Fruit fly (Drosophila melanogaster) whole organism, prepupa: ENCODE measurements around the gene CG17929.

ENCODE experiments used
- CG10631 ChIP-seq: fragments of 200-800 bp; sonication (Bioruptor generic); optimal IDR thresholded peaks from 2 replicates; lab custom pipeline; 2016; ENCODE audit warnings: missing biosample characterization, missing genetic modification characterization
- CG10669 ChIP-seq: fragments of 200-800 bp; sonication (Bioruptor generic); optimal IDR thresholded peaks from 3 replicates; lab custom pipeline; 2018; ENCODE audit warnings: missing biosample characterization, mild to moderate bottlenecking, missing genetic modification characterization, moderate library complexity
- CG11294 ChIP-seq: fragments of 200-800 bp; sonication (Bioruptor generic); IDR thresholded peaks from 2 replicates; pipeline ENCODE4 v1.3.6; 2022; ENCODE audit warnings: missing biosample characterization, missing genetic modification characterization
- CG11762 ChIP-seq: fragments of 200-800 bp; sonication (Bioruptor generic); optimal IDR thresholded peaks from 3 replicates; lab custom pipeline; 2016; ENCODE audit warnings: missing biosample characterization, missing genetic modification characterization; ENCODE audit not compliant: insufficient read depth
- CG11902 ChIP-seq: fragments of 200-800 bp; sonication (Bioruptor generic); optimal IDR thresholded peaks from 3 replicates; lab custom pipeline; 2016; ENCODE audit warnings: missing biosample characterization, missing genetic modification characterization
- CG15336 ChIP-seq: fragments of 200-800 bp; sonication (Bioruptor generic); IDR thresholded peaks from 2 replicates; pipeline ENCODE4 v1.3.6; 2022; ENCODE audit warnings: missing biosample characterization, missing genetic modification characterization
- CG16779 ChIP-seq: fragments of 200-800 bp; sonication (Bioruptor generic); optimal IDR thresholded peaks from 3 replicates; lab custom pipeline; 2017; ENCODE audit warnings: missing biosample characterization, mild to moderate bottlenecking, missing genetic modification characterization
- CG3032 ChIP-seq: fragments of 200-800 bp; optimal IDR thresholded peaks from 2 replicates; lab custom pipeline; 2019; ENCODE audit warnings: missing biosample characterization, mild to moderate bottlenecking, missing genetic modification characterization, moderate library complexity
- CG31627 ChIP-seq: fragments of 200-800 bp; sonication (Bioruptor generic); optimal IDR thresholded peaks from 3 replicates; lab custom pipeline; 2016; ENCODE audit warnings: missing biosample characterization, missing genetic modification characterization
- CG32006 ChIP-seq: fragments of 200-800 bp; sonication (Bioruptor generic); optimal IDR thresholded peaks from 3 replicates; lab custom pipeline; 2017; ENCODE audit warnings: missing biosample characterization, mild to moderate bottlenecking, missing genetic modification characterization
- CG34406 ChIP-seq: fragments of 200-800 bp; sonication (Bioruptor generic); optimal IDR thresholded peaks from 3 replicates; lab custom pipeline; 2016; ENCODE audit warnings: missing biosample characterization, missing genetic modification characterization
- CG3919 ChIP-seq: fragments of 200-800 bp; sonication (Bioruptor generic); optimal IDR thresholded peaks from 3 replicates; lab custom pipeline; 2016; ENCODE audit warnings: missing biosample characterization, missing genetic modification characterization
- CG4318 ChIP-seq: fragments of 200-800 bp; sonication (Bioruptor generic); optimal IDR thresholded peaks from 3 replicates; lab custom pipeline; 2017; ENCODE audit warnings: missing biosample characterization, mild to moderate bottlenecking, missing genetic modification characterization
- CG6163 ChIP-seq: fragments of 200-800 bp; sonication (Bioruptor generic); IDR thresholded peaks from 3 replicates; pipeline ENCODE4 v1.3.6; 2022; ENCODE audit warnings: missing biosample characterization, missing genetic modification characterization
- CG6276 ChIP-seq: fragments of 200-800 bp; sonication (Bioruptor generic); optimal IDR thresholded peaks from 2 replicates; lab custom pipeline; 2017; ENCODE audit warnings: missing biosample characterization, mild to moderate bottlenecking, missing genetic modification characterization
- CG6792 ChIP-seq: fragments of 200-800 bp; sonication (Bioruptor generic); optimal IDR thresholded peaks from 3 replicates; lab custom pipeline; 2016; ENCODE audit warnings: missing biosample characterization, missing genetic modification characterization
- CG6808 ChIP-seq: fragments of 200-800 bp; sonication (Bioruptor generic); optimal IDR thresholded peaks from 3 replicates; lab custom pipeline; 2017; ENCODE audit warnings: missing biosample characterization, missing genetic modification characterization, mild to moderate bottlenecking, moderate library complexity, missing genetic modification reagents
- CG8319 ChIP-seq: fragments of 200-800 bp; sonication (Bioruptor generic); optimal IDR thresholded peaks from 3 replicates; lab custom pipeline; 2016; ENCODE audit warnings: missing biosample characterization, missing genetic modification characterization
- CG8632 ChIP-seq: fragments of 200-800 bp; sonication (Bioruptor generic); optimal IDR thresholded peaks from 3 replicates; lab custom pipeline; 2016; ENCODE audit warnings: missing biosample characterization, missing genetic modification characterization
- CG9139 ChIP-seq: fragments of 200-800 bp; sonication (Bioruptor generic); optimal IDR thresholded peaks from 3 replicates; lab custom pipeline; 2017; ENCODE audit warnings: missing biosample characterization, mild to moderate bottlenecking, missing genetic modification characterization
- Eip78C ChIP-seq: fragments of 200-800 bp; sonication (Bioruptor generic); peaks from one replicate; lab custom pipeline; 2016; ENCODE audit warnings: missing biosample characterization, missing genetic modification characterization
- Eip93F ChIP-seq: fragments of 200-800 bp; sonication (Bioruptor generic); optimal IDR thresholded peaks from 2 replicates; lab custom pipeline; 2016; ENCODE audit warnings: missing biosample characterization, mild to moderate bottlenecking, missing genetic modification characterization
- Ets96B ChIP-seq: fragments of 200-800 bp; optimal IDR thresholded peaks from 2 replicates; lab custom pipeline; 2019; ENCODE audit warnings: missing biosample characterization, mild to moderate bottlenecking, missing genetic modification characterization, moderate library complexity
- Hr39 ChIP-seq: fragments of 200-800 bp; sonication (Bioruptor generic); optimal IDR thresholded peaks from 2 replicates; lab custom pipeline; 2016; ENCODE audit warnings: missing biosample characterization, missing genetic modification characterization
- Hr4 ChIP-seq: fragments of 200-800 bp; sonication (Bioruptor generic); optimal IDR thresholded peaks from 3 replicates; lab custom pipeline; 2016; ENCODE audit warnings: missing biosample characterization, missing genetic modification characterization
- Lpt ChIP-seq: fragments of 200-800 bp; sonication (Bioruptor generic); optimal IDR thresholded peaks from 3 replicates; lab custom pipeline; 2016; ENCODE audit warnings: missing biosample characterization, missing genetic modification characterization
- Met ChIP-seq: fragments of 200-800 bp; sonication (Bioruptor generic); optimal IDR thresholded peaks from 3 replicates; lab custom pipeline; 2016; ENCODE audit warnings: missing biosample characterization, missing genetic modification characterization
- OdsH ChIP-seq: fragments of 200-800 bp; sonication (Bioruptor generic); optimal IDR thresholded peaks from 3 replicates; lab custom pipeline; 2016; ENCODE audit warnings: missing biosample characterization, missing genetic modification characterization
- Sox14 ChIP-seq: fragments of 200-800 bp; sonication (Bioruptor generic); optimal IDR thresholded peaks from 3 replicates; lab custom pipeline; 2016; ENCODE audit warnings: missing biosample characterization, missing genetic modification characterization
- Sox15 ChIP-seq: fragments of 200-800 bp; sonication (Bioruptor generic); optimal IDR thresholded peaks from 3 replicates; lab custom pipeline; 2016; ENCODE audit warnings: missing biosample characterization, missing genetic modification characterization
- achi ChIP-seq: fragments of 200-800 bp; sonication (Bioruptor generic); optimal IDR thresholded peaks from 3 replicates; lab custom pipeline; 2016; ENCODE audit warnings: missing biosample characterization, missing genetic modification characterization
- acj6 ChIP-seq: fragments of 200-800 bp; sonication (Bioruptor generic); optimal IDR thresholded peaks from 3 replicates; lab custom pipeline; 2016; ENCODE audit warnings: missing biosample characterization, missing genetic modification characterization
- dac ChIP-seq: fragments of 200-800 bp; sonication (Bioruptor generic); optimal IDR thresholded peaks from 2 replicates; lab custom pipeline; 2017; ENCODE audit warnings: missing biosample characterization, mild to moderate bottlenecking, missing genetic modification characterization
- dsx ChIP-seq: fragments of 200-800 bp; optimal IDR thresholded peaks from 3 replicates; lab custom pipeline; 2019; ENCODE audit warnings: missing biosample characterization, mild to moderate bottlenecking, missing genetic modification characterization, moderate library complexity; ENCODE audit not compliant: poor library complexity, severe bottlenecking
- eg ChIP-seq: fragments of 200-800 bp; sonication (Bioruptor generic); IDR thresholded peaks from 3 replicates; pipeline ENCODE4 v1.3.6; 2022; ENCODE audit warnings: missing biosample characterization, missing genetic modification characterization
- fd59A ChIP-seq: fragments of 200-800 bp; sonication (Bioruptor generic); optimal IDR thresholded peaks from 2 replicates; lab custom pipeline; 2017; ENCODE audit warnings: missing biosample characterization, mild to moderate bottlenecking, missing genetic modification characterization, missing genetic modification reagents
- fkh ChIP-seq: fragments of 200-800 bp; sonication (Bioruptor generic); optimal IDR thresholded peaks from 3 replicates; lab custom pipeline; 2017; ENCODE audit warnings: missing biosample characterization, mild to moderate bottlenecking, missing genetic modification characterization, moderate library complexity
- lz ChIP-seq: fragments of 200-800 bp; sonication (Bioruptor generic); optimal IDR thresholded peaks from 3 replicates; lab custom pipeline; 2016; ENCODE audit warnings: missing biosample characterization, missing genetic modification characterization
- pdm3 ChIP-seq: fragments of 200-800 bp; sonication (Bioruptor generic); optimal IDR thresholded peaks from 3 replicates; lab custom pipeline; 2016; ENCODE audit warnings: missing biosample characterization, missing genetic modification characterization
- salr ChIP-seq, 2 experiments: fragments of 200-800 bp; sonication (Bioruptor generic); optimal IDR thresholded peaks; 3 replicates each; lab custom pipeline; 2016 to 2018; ENCODE audit warnings: missing biosample characterization in 2 of 2, missing genetic modification characterization in 2 of 2, mild to moderate bottlenecking in 1 of 2
- spab ChIP-seq: fragments of 200-800 bp; sonication (Bioruptor generic); optimal IDR thresholded peaks from 2 replicates; lab custom pipeline; 2017; ENCODE audit warnings: missing biosample characterization, mild to moderate bottlenecking, missing genetic modification characterization, missing genetic modification reagents
- ss ChIP-seq, 2 experiments: fragments of 200-800 bp; sonication (Bioruptor generic); optimal IDR thresholded peaks; 2 replicates in 1 of 2; 3 replicates in 1 of 2; lab custom pipeline; 2017 to 2018; ENCODE audit warnings: mild to moderate bottlenecking in 2 of 2, missing biosample characterization in 2 of 2, missing genetic modification characterization in 2 of 2, moderate library complexity in 1 of 2
- topi ChIP-seq: fragments of 200-800 bp; sonication (Bioruptor generic); optimal IDR thresholded peaks from 3 replicates; lab custom pipeline; 2016; ENCODE audit warnings: missing biosample characterization, missing genetic modification characterization
- vri ChIP-seq: fragments of 200-800 bp; sonication (Bioruptor generic); optimal IDR thresholded peaks from 3 replicates; lab custom pipeline; 2016; ENCODE audit warnings: missing biosample characterization, mild to moderate bottlenecking, missing genetic modification characterization

Gene CG17929

dm6 chr3R:16327549-16327948 is 2.3 kb downstream of the CG17929 start, which contains the start of gene CG17930:
TSS of gene CG17930 (plus strand) at chr3R:16327849.
- no peak for TF ChIP-seq Hr4 (GFP tag; lab: Kevin White, UChicago)
- TF ChIP-seq fkh (GFP tag; lab: Kevin White, UChicago): no peak
- TF ChIP-seq Ets96B (tag; lab: Kevin White, UChicago): no peak
- no peak for TF ChIP-seq Eip78C (GFP tag; lab: Kevin White, UChicago)
- TF ChIP-seq pdm3 (GFP tag; lab: Kevin White, UChicago): no peak
- TF ChIP-seq Met (GFP tag; lab: Kevin White, UChicago): no peak
- TF ChIP-seq CG10669 (GFP tag; lab: Kevin White, UChicago): no peak
- TF ChIP-seq CG6808 (GFP tag; lab: Kevin White, UChicago): no peak
- no peak for TF ChIP-seq CG11294 (GFP tag; lab: Robert Waterston, UW)
- TF ChIP-seq salr (GFP tag; optimal IDR thresholded peaks at IDR 0.05; lab: Kevin White, UChicago): no peak
- no peak for TF ChIP-seq dsx (GFP tag; lab: Kevin White, UChicago)
- TF ChIP-seq achi (GFP tag; lab: Kevin White, UChicago): no peak
- no peak for TF ChIP-seq dac
- no peak for TF ChIP-seq CG10631 (GFP tag; lab: Kevin White, UChicago)
- TF ChIP-seq CG16779: no peak

- no peak for TF ChIP-seq dac
- TF ChIP-seq pdm3 (GFP tag; lab: Kevin White, UChicago): no peak
- TF ChIP-seq Eip78C (GFP tag; lab: Kevin White, UChicago): no peak
- TF ChIP-seq ss (GFP tag; optimal IDR thresholded peaks at IDR 0.05; lab: Kevin White, UChicago): no peak
- no peak for TF ChIP-seq CG8319 (GFP tag; lab: Kevin White, UChicago)
- TF ChIP-seq CG3919 (GFP tag; lab: Kevin White, UChicago): no peak
- no peak for TF ChIP-seq CG6808 (GFP tag; lab: Kevin White, UChicago)
- TF ChIP-seq Hr39 (GFP tag; lab: Kevin White, UChicago): no peak
- no peak for TF ChIP-seq CG15336 (GFP tag; lab: Robert Waterston, UW)
- no peak for TF ChIP-seq Hr4 (GFP tag; lab: Kevin White, UChicago)
- TF ChIP-seq Ets96B (tag; lab: Kevin White, UChicago): no peak
- TF ChIP-seq CG8632 (GFP tag; lab: Kevin White, UChicago): no peak
- TF ChIP-seq Sox14: no peak
- TF ChIP-seq eg: no peak
- no peak for TF ChIP-seq topi
- TF ChIP-seq CG11762 (GFP tag; lab: Kevin White, UChicago): no peak
Observed at dm6 chr3R:16329797-16330196, 4.5 kb downstream of the CG17929 start.

dm6 chr3R:16331809-16332343 is 6.6 kb downstream of the CG17929 start:
- TF ChIP-seq CG8632 (GFP tag; lab: Kevin White, UChicago) (peak; percentile 14), CG8319 (GFP tag; lab: Kevin White, UChicago) (no peak), spab (GFP tag; lab: Kevin White, UChicago) (peak; percentile 71), lz (peak; percentile 13), CG16779 (no peak), CG6163 (GFP tag; lab: Robert Waterston, UW) (peak; percentile 16; the same call in 2 of the 3 replicates), Lpt (GFP tag; lab: Kevin White, UChicago) (no peak), Eip93F (GFP tag; lab: Kevin White, UChicago) (peak; percentile 56), dsx (GFP tag; lab: Kevin White, UChicago) (peak; percentile 6), CG6276 (peak; percentile 20), CG3032 (peak; percentile 4), Sox15 (GFP tag; lab: Kevin White, UChicago) (no peak), CG4318 (no peak), CG34406 (GFP tag; lab: Kevin White, UChicago) (peak; percentile 49), CG9139 (GFP tag; lab: Kevin White, UChicago) (peak; percentile 56), CG6808 (GFP tag; lab: Kevin White, UChicago) (peak; percentile 41), vri (GFP tag; lab: Kevin White, UChicago) (peak; percentile 66), CG32006 (GFP tag; lab: Kevin White, UChicago) (peak; percentile 18), fkh (GFP tag; lab: Kevin White, UChicago) (peak; percentile 97), OdsH (GFP tag; lab: Kevin White, UChicago) (peak; percentile 31), eg (peak; percentile 8; the same call in 1 of the 3 replicates), CG10631 (GFP tag; lab: Kevin White, UChicago) (peak; percentile 14), CG10669 (GFP tag; lab: Kevin White, UChicago) (peak; percentile 44), acj6 (GFP tag; lab: Kevin White, UChicago) (peak; percentile 13), CG6792 (GFP tag; lab: Kevin White, UChicago) (peak; percentile 26), fd59A (GFP tag; lab: Kevin White, UChicago) (peak; percentile 43), CG11762 (GFP tag; lab: Kevin White, UChicago) (no peak), Ets96B (tag; lab: Kevin White, UChicago) (no peak), topi (peak; percentile 11), CG11902 (GFP tag; lab: Kevin White, UChicago) (no peak), CG31627 (GFP tag; lab: Kevin White, UChicago) (peak; percentile 33)
